Fruit fly (Drosophila melanogaster) whole organism, embryonic: ENCODE results near the gene CG7430.

ENCODE experiments used
- CG10366 ChIP-seq: fragments of 200-800 bp; sonication (Bioruptor generic); IDR thresholded peaks from 2 replicates; pipeline ENCODE4 v1.3.6; 2022; ENCODE audit warnings: missing biosample characterization, missing genetic modification characterization
- CG10543 ChIP-seq: fragments of 200-800 bp; sonication (Bioruptor generic); optimal IDR thresholded peaks from 3 replicates; lab custom pipeline; 2017; ENCODE audit warnings: missing biosample characterization, mild to moderate bottlenecking, missing genetic modification characterization, moderate library complexity
- CG11695 ChIP-seq: fragments of 200-800 bp; sonication (Bioruptor generic); IDR thresholded peaks from 3 replicates; pipeline ENCODE4 v1.3.6; 2022; ENCODE audit warnings: missing biosample characterization, missing genetic modification characterization
- CG14667 ChIP-seq: fragments of 200-800 bp; sonication (Bioruptor generic); IDR thresholded peaks from 2 replicates; pipeline ENCODE4 v1.3.6; 2022; ENCODE audit warnings: missing biosample characterization, missing genetic modification characterization
- CG17385 ChIP-seq: fragments of 200-800 bp; sonication (Bioruptor generic); optimal IDR thresholded peaks from 3 replicates; lab custom pipeline; 2018; ENCODE audit warnings: missing biosample characterization, mild to moderate bottlenecking, missing genetic modification characterization
- CG17612 ChIP-seq: fragments of 200-800 bp; sonication (Bioruptor generic); IDR thresholded peaks from 2 replicates; pipeline ENCODE4 v1.3.6; 2022; ENCODE audit warnings: missing biosample characterization, missing genetic modification characterization
- CG1792 ChIP-seq: fragments of 200-800 bp; sonication (Bioruptor generic); optimal IDR thresholded peaks from 2 replicates; lab custom pipeline; 2016; ENCODE audit warnings: missing biosample characterization, missing genetic modification characterization
- CG2129 ChIP-seq: fragments of 200-800 bp; sonication (Bioruptor generic); IDR thresholded peaks from 2 replicates; pipeline ENCODE4 v1.3.6; 2022; ENCODE audit warnings: missing biosample characterization, missing genetic modification characterization; ENCODE audit not compliant: partially characterized antibody
- CG31365 ChIP-seq: fragments of 200-800 bp; sonication (Bioruptor generic); optimal IDR thresholded peaks from 2 replicates; lab custom pipeline; 2018; ENCODE audit warnings: missing biosample characterization, mild to moderate bottlenecking, missing genetic modification characterization
- CG34224 ChIP-seq: fragments of 200-800 bp; sonication (Bioruptor generic); IDR thresholded peaks from 3 replicates; pipeline ENCODE4 v1.3.6; 2022; ENCODE audit warnings: missing biosample characterization, missing genetic modification characterization; ENCODE audit not compliant: partially characterized antibody
- CG4854 ChIP-seq: fragments of 200-800 bp; sonication (Bioruptor generic); optimal IDR thresholded peaks from 2 replicates; lab custom pipeline; 2016; ENCODE audit warnings: missing biosample characterization, missing genetic modification characterization, inconsistent platforms
- CG6791 ChIP-seq: fragments of 200-800 bp; sonication (Bioruptor generic); IDR thresholded peaks from 3 replicates; pipeline ENCODE4 v1.3.6; 2022; ENCODE audit warnings: missing biosample characterization, missing genetic modification characterization; ENCODE audit not compliant: partially characterized antibody
- CG7928 ChIP-seq: fragments of 200-800 bp; sonication (Bioruptor generic); optimal IDR thresholded peaks from 2 replicates; lab custom pipeline; 2017; ENCODE audit warnings: missing biosample characterization, mild to moderate bottlenecking, missing genetic modification characterization
- CG7987 ChIP-seq: fragments of 200-800 bp; sonication (Bioruptor generic); optimal IDR thresholded peaks from 2 replicates; lab custom pipeline; 2018; ENCODE audit warnings: missing biosample characterization, mild to moderate bottlenecking, missing genetic modification characterization, moderate library complexity
- CG8944 ChIP-seq: fragments of 200-800 bp; sonication (Bioruptor generic); optimal IDR thresholded peaks from 3 replicates; lab custom pipeline; 2016; ENCODE audit warnings: missing biosample characterization, missing genetic modification characterization
- CG9727 ChIP-seq: fragments of 200-800 bp; sonication (Bioruptor generic); optimal IDR thresholded peaks from 3 replicates; lab custom pipeline; 2017; ENCODE audit warnings: missing biosample characterization, mild to moderate bottlenecking, missing genetic modification characterization
- Dfd ChIP-seq, 2 experiments: fragments of >200 bp; optimal IDR thresholded peaks; 2 replicates each; lab custom pipeline; 2017; ENCODE audit warnings: missing biosample characterization in 2 of 2, missing genetic modification characterization in 2 of 2
- Fer3 ChIP-seq: fragments of 200-800 bp; sonication (Bioruptor generic); optimal IDR thresholded peaks from 2 replicates; lab custom pipeline; 2018; ENCODE audit warnings: missing biosample characterization, mild to moderate bottlenecking, missing genetic modification characterization, moderate library complexity
- Hr3 ChIP-seq: fragments of 200-800 bp; sonication (Bioruptor generic); optimal IDR thresholded peaks from 3 replicates; lab custom pipeline; 2016; ENCODE audit warnings: missing biosample characterization, missing genetic modification characterization
- Kr ChIP-seq: fragments of 200-800 bp; sonication (Bioruptor generic); optimal IDR thresholded peaks from 2 replicates; lab custom pipeline; 2017; ENCODE audit warnings: missing biosample characterization, mild to moderate bottlenecking, missing genetic modification characterization
- Lpt ChIP-seq: fragments of >200 bp; optimal IDR thresholded peaks from 2 replicates; lab custom pipeline; 2018; ENCODE audit warnings: missing biosample characterization, missing genetic modification characterization
- Myb ChIP-seq: fragments of 200-800 bp; sonication (Bioruptor generic); optimal IDR thresholded peaks from 2 replicates; lab custom pipeline; 2016; ENCODE audit warnings: missing biosample characterization, missing genetic modification characterization
- NK7.1 ChIP-seq: fragments of 200-800 bp; sonication (Bioruptor generic); optimal IDR thresholded peaks from 3 replicates; lab custom pipeline; 2016; ENCODE audit warnings: missing biosample characterization, missing genetic modification characterization
- Six4 ChIP-seq: fragments of 200-800 bp; sonication (Bioruptor generic); optimal IDR thresholded peaks from 2 replicates; lab custom pipeline; 2016; ENCODE audit warnings: missing biosample characterization, missing genetic modification characterization
- Sox100B ChIP-seq: fragments of 200-800 bp; sonication (Bioruptor generic); optimal IDR thresholded peaks from 3 replicates; lab custom pipeline; 2018; ENCODE audit warnings: missing biosample characterization, mild to moderate bottlenecking, missing genetic modification characterization
- Xrp1 ChIP-seq: fragments of 200-800 bp; sonication (Bioruptor generic); IDR thresholded peaks from 2 replicates; pipeline ENCODE4 v1.3.6; 2022; ENCODE audit warnings: missing biosample characterization, missing genetic modification characterization
- amos ChIP-seq: fragments of 200-800 bp; sonication (Bioruptor generic); IDR thresholded peaks from 2 replicates; pipeline ENCODE4 v1.3.6; 2022; ENCODE audit warnings: missing biosample characterization, missing genetic modification characterization; ENCODE audit not compliant: partially characterized antibody
- ap ChIP-seq: fragments of 200-800 bp; sonication (Bioruptor generic); IDR thresholded peaks from 2 replicates; pipeline ENCODE4 v1.3.6; 2022; ENCODE audit warnings: missing biosample characterization, missing genetic modification characterization
- bcd ChIP-seq: fragments of 200-800 bp; sonication (Bioruptor generic); optimal IDR thresholded peaks from 2 replicates; lab custom pipeline; 2017; ENCODE audit warnings: missing biosample characterization, mild to moderate bottlenecking, missing genetic modification characterization
- btn ChIP-seq: fragments of 200-800 bp; sonication (Bioruptor generic); optimal IDR thresholded peaks from 2 replicates; lab custom pipeline; 2016; ENCODE audit warnings: missing biosample characterization, missing genetic modification characterization
- caup ChIP-seq: fragments of 200-800 bp; sonication (Bioruptor generic); optimal IDR thresholded peaks from 3 replicates; lab custom pipeline; 2017; ENCODE audit warnings: missing biosample characterization, mild to moderate bottlenecking, missing genetic modification characterization, moderate library complexity; ENCODE audit not compliant: severe bottlenecking
- chinmo ChIP-seq: fragments of 200-800 bp; sonication (Bioruptor generic); IDR thresholded peaks from 4 replicates; pipeline ENCODE4 v1.3.6; 2022; ENCODE audit warnings: missing biosample characterization, missing genetic modification characterization; ENCODE audit not compliant: partially characterized antibody
- dmrt99B ChIP-seq: fragments of 200-800 bp; sonication (Bioruptor generic); optimal IDR thresholded peaks from 2 replicates; lab custom pipeline; 2018; ENCODE audit warnings: missing biosample characterization, mild to moderate bottlenecking, missing genetic modification characterization, moderate library complexity
- ems ChIP-seq: fragments of 200-800 bp; sonication (Bioruptor generic); optimal IDR thresholded peaks from 3 replicates; lab custom pipeline; 2016; ENCODE audit warnings: missing biosample characterization, missing genetic modification characterization
- exex ChIP-seq: fragments of 200-800 bp; sonication (Bioruptor generic); optimal IDR thresholded peaks from 4 replicates; lab custom pipeline; 2018; ENCODE audit warnings: missing biosample characterization, mild to moderate bottlenecking, missing genetic modification characterization, moderate library complexity
- fu2 ChIP-seq: fragments of 200-800 bp; sonication (Bioruptor generic); optimal IDR thresholded peaks from 2 replicates; lab custom pipeline; 2016; ENCODE audit warnings: missing biosample characterization, missing genetic modification characterization
- gce ChIP-seq: fragments of 200-800 bp; sonication (Bioruptor generic); IDR thresholded peaks from 3 replicates; pipeline ENCODE4 v1.3.6; 2022; ENCODE audit warnings: missing biosample characterization, missing genetic modification characterization
- gcm ChIP-seq: fragments of 200-800 bp; sonication (Bioruptor generic); optimal IDR thresholded peaks from 2 replicates; lab custom pipeline; 2019; ENCODE audit warnings: missing biosample characterization, mild to moderate bottlenecking, missing genetic modification characterization, moderate library complexity
- gcm2 ChIP-seq: fragments of 200-800 bp; sonication (Bioruptor generic); optimal IDR thresholded peaks from 2 replicates; lab custom pipeline; 2016; ENCODE audit warnings: missing biosample characterization, missing genetic modification characterization
- grn ChIP-seq: fragments of 200-800 bp; sonication (Bioruptor generic); optimal IDR thresholded peaks from 3 replicates; lab custom pipeline; 2017; ENCODE audit warnings: missing biosample characterization, missing genetic modification characterization
- hth ChIP-seq: fragments of >200 bp; optimal IDR thresholded peaks from 2 replicates; lab custom pipeline; 2017; ENCODE audit warnings: inconsistent platforms
- jing ChIP-seq: fragments of 200-800 bp; sonication (Bioruptor generic); optimal IDR thresholded peaks from 2 replicates; lab custom pipeline; 2018; ENCODE audit warnings: missing biosample characterization, mild to moderate bottlenecking, missing genetic modification characterization
- nau ChIP-seq: fragments of 200-800 bp; sonication (Bioruptor generic); optimal IDR thresholded peaks from 3 replicates; lab custom pipeline; 2017; ENCODE audit warnings: missing biosample characterization, mild to moderate bottlenecking, missing genetic modification characterization, missing genetic modification reagents
- p53 ChIP-seq: fragments of 200-800 bp; sonication (Bioruptor generic); optimal IDR thresholded peaks from 2 replicates; lab custom pipeline; 2016; ENCODE audit warnings: missing biosample characterization, missing genetic modification characterization
- sisA ChIP-seq: fragments of 200-800 bp; sonication (Bioruptor generic); IDR thresholded peaks from 2 replicates; pipeline ENCODE4 v1.3.6; 2022; ENCODE audit warnings: missing biosample characterization, missing genetic modification characterization
- sna ChIP-seq: fragments of 200-800 bp; sonication (Bioruptor generic); IDR thresholded peaks from 2 replicates; pipeline ENCODE4 v1.3.6; 2022; ENCODE audit warnings: missing biosample characterization, missing genetic modification characterization; ENCODE audit not compliant: partially characterized antibody
- stc ChIP-seq: fragments of 200-800 bp; sonication (Bioruptor generic); IDR thresholded peaks from 2 replicates; pipeline ENCODE4 v1.3.6; 2022; ENCODE audit warnings: missing biosample characterization, missing genetic modification characterization
- tin ChIP-seq: fragments of 200-800 bp; sonication (Bioruptor generic); optimal IDR thresholded peaks from 3 replicates; lab custom pipeline; 2016; ENCODE audit warnings: missing biosample characterization, missing genetic modification characterization
- tio ChIP-seq: fragments of 200-800 bp; sonication (Bioruptor generic); optimal IDR thresholded peaks from 2 replicates; lab custom pipeline; 2017; ENCODE audit warnings: missing biosample characterization, missing genetic modification characterization, inconsistent platforms
- tll ChIP-seq, 2 experiments: fragments of 200-800 bp in 1 of 2; fragments of >200 bp in 1 of 2; sonication (Bioruptor generic) in 1 of 2; optimal IDR thresholded peaks; 2 replicates each; lab custom pipeline; 2017 to 2019; ENCODE audit warnings: missing biosample characterization in 2 of 2, missing genetic modification characterization in 2 of 2, mild to moderate bottlenecking in 1 of 2, moderate library complexity in 1 of 2
- zen ChIP-seq: fragments of 200-800 bp; sonication (Bioruptor generic); optimal IDR thresholded peaks from 3 replicates; lab custom pipeline; 2018; ENCODE audit warnings: missing biosample characterization, mild to moderate bottlenecking, missing genetic modification characterization, moderate library complexity

CG7430 gene

DNA sequence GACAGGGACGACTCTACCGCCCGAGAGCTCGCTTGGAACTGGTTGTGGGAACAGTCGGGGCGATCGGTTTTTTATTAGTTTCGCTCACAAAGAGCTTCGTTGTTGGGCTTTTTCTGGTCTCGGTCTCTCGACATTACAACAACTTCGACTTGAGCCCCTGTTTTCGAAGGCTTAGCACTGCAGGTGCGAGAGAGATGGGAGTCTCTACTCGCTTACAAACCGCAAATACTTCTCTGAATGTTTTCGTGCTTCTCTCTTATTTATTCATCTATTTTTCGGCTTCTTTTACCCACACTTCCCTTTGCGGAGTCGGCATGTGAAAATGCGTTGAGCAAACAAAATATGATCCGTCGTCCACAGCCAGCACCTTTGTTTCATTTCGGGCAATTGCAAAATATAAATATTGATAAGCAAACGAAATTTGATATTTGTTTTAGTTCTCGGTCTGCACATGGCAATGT lies 49.1 kb downstream of the CG7430 start, which contains the start of gene Tsp74F (continued):
- TF ChIP-seq tio (GFP tag; lab: Kevin White, UChicago), result no peak
- no peak for TF ChIP-seq jing
- TF ChIP-seq grn, result no peak
- TF ChIP-seq CG11695 (GFP tag; lab: Robert Waterston, UW), result 0 out of 3 replicates have a peak, but pooled peaks have one; percentile 16
- TF ChIP-seq Fer3 (tag; lab: Kevin White, UChicago), result no peak
- no peak for TF ChIP-seq CG4854 (GFP tag; lab: Kevin White, UChicago)
- no peak for TF ChIP-seq CG7928 (GFP tag; lab: Kevin White, UChicago)
- TF ChIP-seq gcm (GFP tag; lab: Kevin White, UChicago), result no peak
- TF ChIP-seq dmrt99B (tag; lab: Kevin White, UChicago), result peak; percentile 43
- no peak for TF ChIP-seq btn (GFP tag; lab: Kevin White, UChicago)
- no peak for TF ChIP-seq Dfd (GFP tag; optimal IDR thresholded peaks at IDR 0.05; lab: Kevin White, UChicago)
- TF ChIP-seq Hr3, result no peak
- no peak for TF ChIP-seq ems (GFP tag; lab: Kevin White, UChicago)
- no peak for TF ChIP-seq CG2129 (GFP tag; lab: Robert Waterston, UW)
- no peak for TF ChIP-seq CG10543
- TF ChIP-seq chinmo (GFP tag; lab: Robert Waterston, UW), result peak; percentile 90; the same call in 3 of the 4 replicates
- TF ChIP-seq Xrp1 (GFP tag; lab: Robert Waterston, UW), result 0 out of 2 replicates have a peak, but pooled peaks have one; percentile 11
- no peak for TF ChIP-seq tin (GFP tag; lab: Kevin White, UChicago)
- TF ChIP-seq exex (tag; lab: Kevin White, UChicago), result peak; percentile 11
- TF ChIP-seq amos (GFP tag; lab: Robert Waterston, UW), result no peak
- TF ChIP-seq hth (lab: Kevin White, UChicago), result no peak
- TF ChIP-seq nau, result peak; percentile 33
- no peak for TF ChIP-seq CG17612
- no peak for TF ChIP-seq p53
- TF ChIP-seq Lpt, result no peak
- no peak for TF ChIP-seq CG17385 (GFP tag; lab: Kevin White, UChicago)
- no peak for TF ChIP-seq sisA (GFP tag; lab: Robert Waterston, UW)
- TF ChIP-seq CG7987 (GFP tag; lab: Kevin White, UChicago), result no peak
- no peak for TF ChIP-seq CG31365 (tag; lab: Kevin White, UChicago)
- TF ChIP-seq CG9727 (GFP tag; lab: Kevin White, UChicago), result no peak
- TF ChIP-seq Six4 (GFP tag; lab: Kevin White, UChicago), result no peak
- no peak for TF ChIP-seq NK7.1 (GFP tag; lab: Kevin White, UChicago)
- peak; percentile 21 for TF ChIP-seq Sox100B (GFP tag; lab: Kevin White, UChicago)
- TF ChIP-seq Kr (GFP tag; lab: Kevin White, UChicago), result no peak
- no peak for TF ChIP-seq CG6791 (GFP tag; lab: Robert Waterston, UW)
- TF ChIP-seq ap (GFP tag; lab: Robert Waterston, UW), result no peak
- TF ChIP-seq gcm2 (GFP tag; lab: Kevin White, UChicago), result no peak
- TF ChIP-seq sna (GFP tag; lab: Robert Waterston, UW), result no peak
- TF ChIP-seq CG14667 (GFP tag; lab: Robert Waterston, UW), result no peak
- TF ChIP-seq bcd, result no peak
- no peak for TF ChIP-seq zen
- TF ChIP-seq stc (GFP tag; lab: Robert Waterston, UW), result no peak
- TF ChIP-seq gce (GFP tag; lab: Robert Waterston, UW), result no peak
- no peak for TF ChIP-seq CG34224
- no peak for TF ChIP-seq CG10366 (GFP tag; lab: Robert Waterston, UW)
- TF ChIP-seq CG8944 (GFP tag; lab: Kevin White, UChicago), result no peak
- TF ChIP-seq caup (GFP tag; lab: Kevin White, UChicago), result no peak
- TF ChIP-seq fu2 (GFP tag; lab: Kevin White, UChicago), result no peak
- TF ChIP-seq Myb (GFP tag; lab: Kevin White, UChicago), result no peak
- TF ChIP-seq tll (GFP tag; optimal IDR thresholded peaks at IDR 0.05; lab: Kevin White, UChicago), result no peak
- TF ChIP-seq CG1792 (GFP tag; lab: Kevin White, UChicago), result no peak
